Fruit fly (Drosophila melanogaster): ENCODE results near the gene mio.

The mio gene

dm6 chr2L:2217067-2217684, at the start of gene mio, which contains the start of the genes CG15386 and CG42371:
TSS of gene mio (plus strand) at chr2L:2217290.
TSS of gene CG15386 (minus strand) at chr2L:2217246.
TSS of gene CG42371 (minus strand) at chr2L:2217246.
- no peak for TF ChIP-seq Myc (optimal IDR thresholded peaks at IDR 0.05)
- no peak for TF ChIP-seq h (optimal IDR thresholded peaks at IDR 0.05)
- TF ChIP-seq psq (optimal IDR thresholded peaks at IDR 0.05): no peak
- TF ChIP-seq insv (optimal IDR thresholded peaks at IDR 0.05): no peak
- TF ChIP-seq ttk (optimal IDR thresholded peaks at IDR 0.05): no peak
- TF ChIP-seq Sin3A (optimal IDR thresholded peaks at IDR 0.05): no peak

dm6 chr2L:2168184-2168893, 48.8 kb upstream of the mio start:
- no peak for TF ChIP-seq insv (optimal IDR thresholded peaks at IDR 0.05)
- no peak for TF ChIP-seq h (optimal IDR thresholded peaks at IDR 0.05)
- TF ChIP-seq ttk (optimal IDR thresholded peaks at IDR 0.05): no peak
- TF ChIP-seq Sin3A (optimal IDR thresholded peaks at IDR 0.05): no peak

dm6 chr2L:2168894-2169456, 48.1 kb upstream of the mio start:
- TF ChIP-seq Sin3A (optimal IDR thresholded peaks at IDR 0.05): no peak
- TF ChIP-seq insv (optimal IDR thresholded peaks at IDR 0.05): no peak
- no peak for TF ChIP-seq psq (optimal IDR thresholded peaks at IDR 0.05)
- no peak for TF ChIP-seq Myc (optimal IDR thresholded peaks at IDR 0.05)
- TF ChIP-seq h (optimal IDR thresholded peaks at IDR 0.05): no peak
- TF ChIP-seq ttk (optimal IDR thresholded peaks at IDR 0.05): no peak

- no peak for TF ChIP-seq insv (optimal IDR thresholded peaks at IDR 0.05)
- no peak for TF ChIP-seq ttk (optimal IDR thresholded peaks at IDR 0.05)
- TF ChIP-seq psq (optimal IDR thresholded peaks at IDR 0.05): no peak
- no peak for TF ChIP-seq h (optimal IDR thresholded peaks at IDR 0.05)
- no peak for TF ChIP-seq Myc (optimal IDR thresholded peaks at IDR 0.05)
- no peak for TF ChIP-seq Sin3A (optimal IDR thresholded peaks at IDR 0.05)
Observed at dm6 chr2L:2171366-2172078, 45.6 kb upstream of the mio start.

- TF ChIP-seq h (optimal IDR thresholded peaks at IDR 0.05): no peak
Observed at dm6 chr2L:2172460-2173121, 44.5 kb upstream of the mio start.

dm6 chr2L:2173191-2173590, 43.9 kb upstream of the mio start:
- no peak for TF ChIP-seq psq (optimal IDR thresholded peaks at IDR 0.05)
- no peak for TF ChIP-seq Sin3A (optimal IDR thresholded peaks at IDR 0.05)
- no peak for TF ChIP-seq ttk (optimal IDR thresholded peaks at IDR 0.05)
- no peak for TF ChIP-seq Myc (optimal IDR thresholded peaks at IDR 0.05)
- TF ChIP-seq insv (optimal IDR thresholded peaks at IDR 0.05): no peak
- no peak for TF ChIP-seq h (optimal IDR thresholded peaks at IDR 0.05)

- TF ChIP-seq ttk (optimal IDR thresholded peaks at IDR 0.05): no peak
- TF ChIP-seq h (optimal IDR thresholded peaks at IDR 0.05): no peak
- no peak for TF ChIP-seq insv (optimal IDR thresholded peaks at IDR 0.05)
- no peak for TF ChIP-seq psq (optimal IDR thresholded peaks at IDR 0.05)
- no peak for TF ChIP-seq Myc (optimal IDR thresholded peaks at IDR 0.05)
- no peak for TF ChIP-seq Sin3A (optimal IDR thresholded peaks at IDR 0.05)
Observed at dm6 chr2L:2173604-2174003, 43.5 kb upstream of the mio start.

- TF ChIP-seq Myc (optimal IDR thresholded peaks at IDR 0.05) (no peak), insv (optimal IDR thresholded peaks at IDR 0.05) (no peak), psq (optimal IDR thresholded peaks at IDR 0.05) (no peak), Sin3A (optimal IDR thresholded peaks at IDR 0.05) (no peak), ttk (optimal IDR thresholded peaks at IDR 0.05) (no peak), h (optimal IDR thresholded peaks at IDR 0.05) (no peak)
Observed at dm6 chr2L:2175090-2175830, 41.8 kb upstream of the mio start.

- TF ChIP-seq psq (optimal IDR thresholded peaks at IDR 0.05) (no peak), h (optimal IDR thresholded peaks at IDR 0.05) (no peak), Myc (optimal IDR thresholded peaks at IDR 0.05) (no peak), insv (optimal IDR thresholded peaks at IDR 0.05) (no peak), Sin3A (optimal IDR thresholded peaks at IDR 0.05) (no peak), ttk (optimal IDR thresholded peaks at IDR 0.05) (no peak)
Observed at dm6 chr2L:2175930-2176643, 41.0 kb upstream of the mio start.

- TF ChIP-seq Myc (optimal IDR thresholded peaks at IDR 0.05) (no peak), Sin3A (optimal IDR thresholded peaks at IDR 0.05) (no peak), h (optimal IDR thresholded peaks at IDR 0.05) (no peak), psq (optimal IDR thresholded peaks at IDR 0.05) (no peak), ttk (optimal IDR thresholded peaks at IDR 0.05) (no peak), insv (optimal IDR thresholded peaks at IDR 0.05) (no peak)
Observed at dm6 chr2L:2177312-2177968, 39.6 kb upstream of the mio start.
